Worm (Caenorhabditis elegans): ENCODE measurements around the gene nhr-189.

DNA sequence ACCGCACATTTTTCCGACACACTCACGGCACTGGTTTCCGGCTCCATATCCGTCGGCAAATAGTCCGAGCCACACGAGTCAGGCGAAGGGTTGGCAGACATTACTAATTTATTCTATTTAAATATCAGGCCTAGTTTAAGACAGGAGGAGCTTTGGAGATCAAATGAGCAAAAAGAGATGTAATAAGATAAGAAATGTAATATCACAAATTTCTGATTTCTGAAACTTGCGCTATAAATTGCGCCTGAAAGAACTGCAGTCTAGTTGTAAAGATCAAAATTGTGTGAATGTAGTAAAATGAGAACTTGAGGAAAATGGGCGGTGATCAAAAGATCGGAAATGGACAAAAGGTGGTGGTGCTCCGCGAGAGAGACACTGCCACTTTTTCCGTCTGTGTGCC is 5.2 kb downstream of the nhr-189 start, which contains the start of gene nhr-186:
- TF ChIP-seq ceh-14 (tag; optimal IDR thresholded peaks at IDR 0.05) (no peak), sox-4 (tag; optimal IDR thresholded peaks at IDR 0.05) (no peak), C38D4.7 (GFP tag; optimal IDR thresholded peaks at IDR 0.05) (no peak), Y22D7AL.16 (tag; optimal IDR thresholded peaks at IDR 0.05) (no peak), eyg-1 (tag; optimal IDR thresholded peaks at IDR 0.05) (no peak), fkh-10 (GFP tag; optimal IDR thresholded peaks at IDR 0.05) (no peak), pha-2 (tag; optimal IDR thresholded peaks at IDR 0.05) (no peak)

Measured in whole organism, late embryonic.